Fruit fly (Drosophila melanogaster) whole organism, adult: ENCODE results near the gene CG12115.

Experiments used
- CG11617 ChIP-seq: fragments of 200-800 bp; sonication (Bioruptor generic); optimal IDR thresholded peaks from 2 replicates; lab custom pipeline; 2017; ENCODE audit warnings: mild to moderate bottlenecking, missing biosample characterization, missing genetic modification reagents, missing genetic modification characterization
- CG12768 ChIP-seq: fragments of 200-800 bp; sonication (Bioruptor generic); optimal IDR thresholded peaks from 2 replicates; lab custom pipeline; 2017; ENCODE audit warnings: missing biosample characterization, missing genetic modification characterization, mild to moderate bottlenecking, moderate library complexity, missing genetic modification reagents
- CG14711 ChIP-seq: fragments of 200-800 bp; sonication (Bioruptor generic); optimal IDR thresholded peaks from 2 replicates; lab custom pipeline; 2018; ENCODE audit warnings: missing biosample characterization, mild to moderate bottlenecking, missing genetic modification characterization, moderate library complexity
- CG1620 ChIP-seq: fragments of 200-800 bp; sonication (Bioruptor generic); optimal IDR thresholded peaks from 2 replicates; lab custom pipeline; 2016; ENCODE audit warnings: missing biosample characterization, missing genetic modification characterization
- CG33017 ChIP-seq: fragments of 200-800 bp; sonication (Bioruptor generic); optimal IDR thresholded peaks from 2 replicates; lab custom pipeline; 2018; ENCODE audit warnings: missing biosample characterization, mild to moderate bottlenecking, missing genetic modification characterization, moderate library complexity
- CG5204 ChIP-seq: fragments of 200-800 bp; sonication (Bioruptor generic); optimal IDR thresholded peaks from 2 replicates; lab custom pipeline; 2016; ENCODE audit warnings: missing biosample characterization, missing genetic modification characterization
- CG7045 ChIP-seq: fragments of 200-800 bp; sonication (Bioruptor generic); optimal IDR thresholded peaks from 2 replicates; lab custom pipeline; 2017; ENCODE audit warnings: missing biosample characterization, mild to moderate bottlenecking, missing genetic modification characterization
- CG7101 ChIP-seq: fragments of 200-800 bp; sonication (Bioruptor generic); optimal IDR thresholded peaks from 2 replicates; lab custom pipeline; 2018; ENCODE audit warnings: missing biosample characterization, mild to moderate bottlenecking, missing genetic modification characterization, moderate library complexity
- Clk ChIP-seq: fragments of 200-800 bp; sonication (Bioruptor generic); optimal IDR thresholded peaks from 2 replicates; lab custom pipeline; 2017; ENCODE audit warnings: missing biosample characterization, missing genetic modification characterization
- Crg-1 ChIP-seq: fragments of 200-800 bp; sonication (Bioruptor generic); optimal IDR thresholded peaks from 2 replicates; lab custom pipeline; 2016; ENCODE audit warnings: missing biosample characterization, missing genetic modification characterization
- Hr96 ChIP-seq: fragments of 200-800 bp; sonication (Bioruptor generic); optimal IDR thresholded peaks from 2 replicates; lab custom pipeline; 2016; ENCODE audit warnings: missing biosample characterization, missing genetic modification characterization
- Mnt ChIP-seq: fragments of 200-800 bp; sonication (Bioruptor generic); optimal IDR thresholded peaks from 2 replicates; lab custom pipeline; 2016; ENCODE audit warnings: missing biosample characterization, mild to moderate bottlenecking, missing genetic modification characterization
- bab1 ChIP-seq: fragments of 200-800 bp; sonication (Bioruptor generic); optimal IDR thresholded peaks from 3 replicates; lab custom pipeline; 2019; ENCODE audit warnings: missing biosample characterization, mild to moderate bottlenecking, missing genetic modification characterization, moderate library complexity
- cic ChIP-seq: fragments of 200-800 bp; sonication (Bioruptor generic); optimal IDR thresholded peaks from 2 replicates; lab custom pipeline; 2017; ENCODE audit warnings: missing biosample characterization, mild to moderate bottlenecking, missing genetic modification characterization, moderate library complexity
- cnc ChIP-seq, 2 experiments: fragments of >200 bp; optimal IDR thresholded peaks; 2 replicates each; lab custom pipeline; 2017
- kay ChIP-seq: fragments of 200-800 bp; sonication (Bioruptor generic); peaks from one replicate; lab custom pipeline; 2016; ENCODE audit warnings: missing biosample characterization, missing genetic modification characterization, borderline replicate concordance
- ovo ChIP-seq: fragments of 200-800 bp; sonication (Bioruptor generic); optimal IDR thresholded peaks from 2 replicates; lab custom pipeline; 2016; ENCODE audit warnings: missing biosample characterization, missing genetic modification characterization
- pad ChIP-seq: fragments of 200-800 bp; sonication (Bioruptor generic); optimal IDR thresholded peaks from 3 replicates; lab custom pipeline; 2017; ENCODE audit warnings: missing biosample characterization, missing genetic modification characterization, mild to moderate bottlenecking, moderate library complexity, missing genetic modification reagents
- tj ChIP-seq: fragments of 200-800 bp; sonication (Bioruptor generic); optimal IDR thresholded peaks from 3 replicates; lab custom pipeline; 2017; ENCODE audit warnings: missing biosample characterization, mild to moderate bottlenecking, missing genetic modification characterization, moderate library complexity
- toe ChIP-seq: fragments of 200-800 bp; sonication (Bioruptor generic); optimal IDR thresholded peaks from 2 replicates; lab custom pipeline; 2016; ENCODE audit warnings: missing biosample characterization, missing genetic modification characterization

CG12115 gene

DNA sequence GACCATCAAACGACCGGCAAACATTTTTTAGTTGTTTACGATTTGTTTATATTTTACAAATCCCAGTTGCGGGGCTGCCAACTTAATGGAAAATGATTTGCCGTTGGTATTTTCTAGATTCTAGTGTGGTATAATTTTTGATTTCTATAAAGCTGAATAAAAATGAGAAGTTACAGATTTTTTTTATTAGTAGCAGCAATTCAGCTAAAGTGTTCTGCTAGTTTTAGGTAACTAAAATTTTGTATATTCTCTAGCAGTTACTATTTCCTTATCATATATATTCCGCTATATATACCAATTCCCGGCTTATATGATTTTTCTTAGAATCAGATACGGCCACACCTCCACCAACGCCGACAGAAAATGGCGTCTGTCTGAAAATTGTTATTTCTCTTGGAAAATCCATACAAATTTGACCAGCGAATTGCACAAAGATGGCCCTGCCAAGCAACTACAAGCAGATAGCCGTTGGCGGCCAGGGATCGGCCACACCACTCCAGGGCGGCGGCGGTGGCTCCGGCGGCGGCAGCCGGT is 41.3 kb downstream of the CG12115 start, which contains the start of the genes fh and Bap111:
TSS of gene fh (minus strand) at position 83 of the 534 bp plus-strand sequence.
TSS of gene Bap111 (plus strand) at position 321 of the 534 bp plus-strand sequence.
- TF ChIP-seq ovo (GFP tag; lab: Kevin White, UChicago) (no peak), CG12768 (GFP tag; lab: Kevin White, UChicago) (no peak), tj (GFP tag; lab: Kevin White, UChicago) (no peak), Mnt (GFP tag; lab: Kevin White, UChicago) (no peak), CG1620 (GFP tag; lab: Kevin White, UChicago) (no peak), CG5204 (no peak), CG11617 (GFP tag; lab: Kevin White, UChicago) (no peak), CG7045 (GFP tag; lab: Kevin White, UChicago) (no peak), toe (GFP tag; lab: Kevin White, UChicago) (no peak), CG33017 (tag; lab: Kevin White, UChicago) (no peak), Crg-1 (GFP tag; lab: Kevin White, UChicago) (no peak), CG7101 (tag; lab: Kevin White, UChicago) (no peak), CG14711 (peak; percentile 45), cic (GFP tag; lab: Kevin White, UChicago) (no peak), cnc (optimal IDR thresholded peaks at IDR 0.05; lab: Kevin White, UChicago) (no peak), pad (no peak), bab1 (GFP tag; lab: Kevin White, UChicago) (peak; percentile 58)

DNA sequence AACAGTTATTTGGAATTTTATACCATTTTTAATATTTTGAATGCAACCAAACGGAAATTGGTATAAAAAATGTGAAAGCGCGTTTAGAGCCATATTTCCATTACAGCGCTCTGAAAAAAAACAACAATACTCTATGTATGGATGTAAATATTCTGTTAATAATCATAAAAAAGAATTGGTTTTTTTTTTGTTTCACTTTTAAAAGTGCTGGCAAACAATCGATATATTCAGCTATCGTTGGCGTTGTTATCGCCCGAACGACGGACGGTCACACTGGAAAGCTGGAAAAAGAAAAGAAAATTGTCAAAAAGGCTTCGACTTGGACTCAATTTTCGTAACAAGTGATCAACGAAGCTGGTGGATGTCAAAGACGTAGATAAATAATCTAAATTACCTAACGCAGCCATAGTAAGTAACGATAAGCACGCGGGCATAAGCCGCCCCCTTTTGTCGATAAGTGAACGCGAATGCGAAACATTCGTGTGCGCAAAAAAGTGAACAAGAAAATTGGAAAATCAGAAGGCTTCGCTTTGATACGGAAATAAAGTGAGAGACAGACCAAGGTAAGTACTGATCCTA is 48.1 kb downstream of the CG12115 start, which contains the start of gene CG7065:
TSS of gene CG7065 (plus strand) at position 270 of the 579 bp plus-strand sequence.
- TF ChIP-seq CG14711 (no peak), Clk (GFP tag; lab: Kevin White, UChicago) (no peak), CG7045 (GFP tag; lab: Kevin White, UChicago) (no peak), Hr96 (GFP tag; lab: Kevin White, UChicago) (no peak), CG5204 (no peak), kay (GFP tag; lab: Kevin White, UChicago) (no peak), CG7101 (tag; lab: Kevin White, UChicago) (peak; percentile 2), ovo (GFP tag; lab: Kevin White, UChicago) (no peak), cic (GFP tag; lab: Kevin White, UChicago) (no peak), pad (no peak), bab1 (GFP tag; lab: Kevin White, UChicago) (peak; percentile 42)

DNA sequence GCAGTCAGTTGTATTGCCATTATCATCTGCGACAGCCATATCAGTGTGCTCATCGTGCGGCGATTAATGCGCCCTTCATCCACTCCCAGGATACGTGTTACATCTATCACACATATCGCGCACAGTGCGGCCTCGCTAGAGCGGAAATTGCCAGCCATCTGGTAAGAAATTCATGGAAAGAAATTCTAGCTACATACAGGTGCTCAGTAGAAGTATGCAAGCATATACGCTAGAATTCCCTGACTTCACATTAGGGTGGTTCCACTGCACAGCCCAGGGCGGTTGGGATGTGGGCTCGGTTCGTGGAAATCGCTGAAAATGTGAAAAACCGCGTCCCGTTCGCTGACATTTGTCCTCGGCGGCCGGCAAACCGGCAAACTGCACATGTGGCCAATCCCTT is 49.2 kb downstream of the CG12115 start:
- TF ChIP-seq CG11617 (GFP tag; lab: Kevin White, UChicago) (no peak), tj (GFP tag; lab: Kevin White, UChicago) (peak; percentile 15), pad (peak; percentile 35), ovo (GFP tag; lab: Kevin White, UChicago) (no peak), CG12768 (GFP tag; lab: Kevin White, UChicago) (peak; percentile 41), cnc (optimal IDR thresholded peaks at IDR 0.05; lab: Kevin White, UChicago) (no peak), Hr96 (GFP tag; lab: Kevin White, UChicago) (no peak), CG14711 (peak; percentile 15), Crg-1 (GFP tag; lab: Kevin White, UChicago) (peak; percentile 16), CG33017 (tag; lab: Kevin White, UChicago) (peak; percentile 1), toe (GFP tag; lab: Kevin White, UChicago) (peak; percentile 44), Mnt (GFP tag; lab: Kevin White, UChicago) (no peak), bab1 (GFP tag; lab: Kevin White, UChicago) (no peak), Clk (GFP tag; lab: Kevin White, UChicago) (peak; percentile 6), cic (GFP tag; lab: Kevin White, UChicago) (no peak), kay (GFP tag; lab: Kevin White, UChicago) (peak; percentile 76), CG7045 (GFP tag; lab: Kevin White, UChicago) (peak; percentile 49), CG5204 (no peak), CG7101 (tag; lab: Kevin White, UChicago) (peak; percentile 30), CG1620 (GFP tag; lab: Kevin White, UChicago) (no peak)
